Worm (Caenorhabditis elegans) whole organism, L4 larva: ENCODE data around the gene pck-3.

Experiments used
- F10B5.3 ChIP-seq: sonication (generic microtip); optimal IDR thresholded peaks from 2 replicates; lab custom pipeline; 2016; ENCODE audit warnings: mild to moderate bottlenecking, missing genetic modification characterization, missing compliant biosample characterization
- F26F4.8 ChIP-seq: fragments of 200-800 bp; sonication (Bioruptor generic); conservative IDR thresholded peaks from 2 replicates; pipeline ENCODE4 v1.3.6; 2022; ENCODE audit warnings: missing genetic modification characterization, missing compliant biosample characterization
- F37D6.2 ChIP-seq: sonication (generic microtip); optimal IDR thresholded peaks from 2 replicates; lab custom pipeline; 2016; ENCODE audit warnings: mild to moderate bottlenecking, missing genetic modification characterization, missing compliant biosample characterization
- Y105C5A.15 ChIP-seq: fragments of 200-800 bp; sonication (Bioruptor generic); IDR thresholded peaks from 2 replicates; pipeline ENCODE4 v1.3.6; 2022; ENCODE audit warnings: missing genetic modification characterization, missing compliant biosample characterization
- aly-2 ChIP-seq: sonication (generic microtip); optimal IDR thresholded peaks from 2 replicates; lab custom pipeline; 2018; ENCODE audit warnings: missing biosample characterization, missing genetic modification characterization
- attf-4 ChIP-seq: sonication (generic microtip); optimal IDR thresholded peaks from 3 replicates; lab custom pipeline; 2017; ENCODE audit warnings: missing biosample characterization, missing genetic modification characterization
- ceh-32 ChIP-seq: sonication (generic microtip); optimal IDR thresholded peaks from 2 replicates; lab custom pipeline; 2016; ENCODE audit warnings: mild to moderate bottlenecking, missing genetic modification characterization, missing compliant biosample characterization; ENCODE audit not compliant: poor library complexity
- ceh-62 ChIP-seq: sonication (generic microtip); optimal IDR thresholded peaks from 2 replicates; lab custom pipeline; 2017; ENCODE audit warnings: missing biosample characterization, missing genetic modification characterization
- cey-2 ChIP-seq: sonication (generic microtip); optimal IDR thresholded peaks from 3 replicates; lab custom pipeline; 2017; ENCODE audit warnings: missing genetic modification characterization, mild to moderate bottlenecking, missing compliant biosample characterization, antibody characterized with exemption, borderline replicate concordance; ENCODE audit not compliant: insufficient read depth
- daf-12 ChIP-seq: fragments of 150-350 bp; optimal IDR thresholded peaks from 2 replicates; lab custom pipeline; 2014; ENCODE audit warnings: missing biosample characterization, missing genetic modification reagents, missing genetic modification characterization
- daf-19 ChIP-seq: fragments of 200-800 bp; sonication (Bioruptor generic); conservative IDR thresholded peaks from 2 replicates; pipeline ENCODE4 v1.3.6; 2022; ENCODE audit warnings: missing genetic modification characterization, missing compliant biosample characterization
- daf-8 ChIP-seq: fragments of 200-800 bp; sonication (Bioruptor generic); IDR thresholded peaks from 2 replicates; pipeline ENCODE4 v1.3.6; 2022; ENCODE audit warnings: missing genetic modification characterization, missing compliant biosample characterization
- dmd-6 ChIP-seq: fragments of 200-800 bp; sonication (Bioruptor generic); IDR thresholded peaks from 2 replicates; pipeline ENCODE4 v1.3.6; 2022; ENCODE audit warnings: missing genetic modification reagents, missing genetic modification characterization, missing compliant biosample characterization
- dmd-9 ChIP-seq: fragments of 200-800 bp; sonication (Bioruptor generic); IDR thresholded peaks from 2 replicates; pipeline ENCODE4 v1.3.6; 2022; ENCODE audit warnings: missing genetic modification reagents, missing genetic modification characterization, missing compliant biosample characterization
- dpl-1 ChIP-seq: fragments of 150-350 bp; optimal IDR thresholded peaks from 2 replicates; lab custom pipeline; 2014; ENCODE audit warnings: missing biosample characterization, missing genetic modification reagents, missing genetic modification characterization
- egl-43 ChIP-seq: fragments of 200-800 bp; sonication (Bioruptor generic); IDR thresholded peaks from 2 replicates; pipeline ENCODE4 v1.3.6; 2022; ENCODE audit warnings: missing genetic modification reagents, missing genetic modification characterization, missing compliant biosample characterization
- fos-1 ChIP-seq: fragments of 150-350 bp; optimal IDR thresholded peaks from 2 replicates; lab custom pipeline; 2014; ENCODE audit warnings: missing biosample characterization, missing genetic modification characterization
- jun-1 ChIP-seq: fragments of 150-350 bp; optimal IDR thresholded peaks from 2 replicates; lab custom pipeline; 2014; ENCODE audit warnings: missing biosample characterization, missing genetic modification reagents, missing genetic modification characterization
- lin-1 ChIP-seq: fragments of 200-800 bp; sonication (Bioruptor generic); IDR thresholded peaks from 2 replicates; pipeline ENCODE4 v1.3.6; 2022; ENCODE audit warnings: missing genetic modification reagents, missing genetic modification characterization, missing compliant biosample characterization
- lin-15B ChIP-seq: fragments of 150-350 bp; sonication (generic microtip); optimal IDR thresholded peaks from 3 replicates; lab custom pipeline; 2014; ENCODE audit warnings: missing biosample characterization, missing genetic modification characterization
- lir-3 ChIP-seq: sonication (generic microtip); optimal IDR thresholded peaks from 2 replicates; lab custom pipeline; 2016; ENCODE audit warnings: mild to moderate bottlenecking, missing genetic modification characterization, missing compliant biosample characterization
- lsy-2 ChIP-seq, 2 experiments: fragments of 150-350 bp in 1 of 2; sonication (generic microtip) in 1 of 2; optimal IDR thresholded peaks; 2 replicates each; lab custom pipeline; 2014 to 2017; ENCODE audit warnings: missing biosample characterization in 2 of 2, missing genetic modification characterization in 2 of 2
- mdt-29 ChIP-seq: fragments of 200-800 bp; sonication (Bioruptor generic); IDR thresholded peaks from 2 replicates; pipeline ENCODE4 v1.3.6; 2022; ENCODE audit warnings: missing genetic modification reagents, missing genetic modification characterization, missing compliant biosample characterization
- nhr-102 ChIP-seq: sonication (generic microtip); optimal IDR thresholded peaks from 2 replicates; lab custom pipeline; 2016; ENCODE audit warnings: mild to moderate bottlenecking, missing genetic modification characterization, moderate library complexity, missing compliant biosample characterization
- nhr-11 ChIP-seq: fragments of 150-350 bp; optimal IDR thresholded peaks from 2 replicates; lab custom pipeline; 2014; ENCODE audit warnings: missing biosample characterization, missing genetic modification characterization
- nhr-25 ChIP-seq: sonication (generic microtip); optimal IDR thresholded peaks from 2 replicates; lab custom pipeline; 2017; ENCODE audit warnings: missing genetic modification characterization, mild to moderate bottlenecking, missing compliant biosample characterization, antibody characterized with exemption, moderate library complexity, borderline replicate concordance; ENCODE audit not compliant: insufficient read depth
- nhr-28 ChIP-seq: fragments of 150-350 bp; optimal IDR thresholded peaks from 2 replicates; lab custom pipeline; 2014; ENCODE audit warnings: missing biosample characterization, missing genetic modification characterization
- nhr-42 ChIP-seq: fragments of 200-800 bp; sonication (Bioruptor generic); IDR thresholded peaks from 2 replicates; pipeline ENCODE4 v1.3.6; 2022; ENCODE audit warnings: missing genetic modification characterization, missing compliant biosample characterization
- nhr-76 ChIP-seq: fragments of 150-350 bp; optimal IDR thresholded peaks from 2 replicates; lab custom pipeline; 2014; ENCODE audit warnings: missing biosample characterization, missing genetic modification characterization
- pha-4 ChIP-seq, 2 experiments: fragments of 150-350 bp in 1 of 2; fragments of 200-800 bp in 1 of 2; sonication (Bioruptor generic) in 1 of 2; IDR thresholded peaks in 1 of 2; optimal IDR thresholded peaks in 1 of 2; 2 replicates each; pipeline versions ENCODE4 v1.3.6 to Lab custom; 2014 to 2022; ENCODE audit warnings: missing genetic modification characterization in 2 of 2, missing genetic modification reagents in 2 of 2, missing biosample characterization in 1 of 2, missing compliant biosample characterization in 1 of 2
- set-16 ChIP-seq: fragments of 200-800 bp; sonication (Bioruptor generic); IDR thresholded peaks from 2 replicates; pipeline ENCODE4 v1.3.6; 2022; ENCODE audit warnings: missing genetic modification reagents, missing genetic modification characterization, missing compliant biosample characterization
- skn-1 ChIP-seq: fragments of 150-350 bp; optimal IDR thresholded peaks from 2 replicates; lab custom pipeline; 2014; ENCODE audit warnings: missing biosample characterization, missing genetic modification characterization
- snpc-4 ChIP-seq: fragments of 150-350 bp; optimal IDR thresholded peaks from 2 replicates; lab custom pipeline; 2014; ENCODE audit warnings: missing biosample characterization, missing genetic modification characterization
- spr-3 ChIP-seq: fragments of 200-800 bp; sonication (Bioruptor generic); optimal IDR thresholded peaks from 2 replicates; lab custom pipeline; 2018; ENCODE audit warnings: mild to moderate bottlenecking, missing genetic modification characterization, missing compliant biosample characterization
- tag-97 ChIP-seq: fragments of 200-800 bp; sonication (Bioruptor generic); IDR thresholded peaks from 2 replicates; pipeline ENCODE4 v1.3.6; 2022; ENCODE audit warnings: missing genetic modification characterization, missing compliant biosample characterization
- unc-62 ChIP-seq, 3 experiments: fragments of 150-350 bp in 1 of 3; sonication (generic microtip); optimal IDR thresholded peaks in 2 of 3; peaks in 1 of 3; 1 replicate in 1 of 3; 2 replicates in 2 of 3; lab custom pipeline; 2014 to 2017; ENCODE audit warnings: missing biosample characterization in 3 of 3, missing genetic modification characterization in 3 of 3, missing genetic modification reagents in 3 of 3, missing genotype in 1 of 3
- zip-11 ChIP-seq: fragments of 200-800 bp; sonication (Bioruptor generic); IDR thresholded peaks from 2 replicates; pipeline ENCODE4 v1.3.6; 2022; ENCODE audit warnings: missing genetic modification characterization, missing compliant biosample characterization
- ztf-7 ChIP-seq: fragments of 150-350 bp; optimal IDR thresholded peaks from 2 replicates; lab custom pipeline; 2014; ENCODE audit warnings: missing biosample characterization, missing genetic modification characterization

Gene pck-3

DNA sequence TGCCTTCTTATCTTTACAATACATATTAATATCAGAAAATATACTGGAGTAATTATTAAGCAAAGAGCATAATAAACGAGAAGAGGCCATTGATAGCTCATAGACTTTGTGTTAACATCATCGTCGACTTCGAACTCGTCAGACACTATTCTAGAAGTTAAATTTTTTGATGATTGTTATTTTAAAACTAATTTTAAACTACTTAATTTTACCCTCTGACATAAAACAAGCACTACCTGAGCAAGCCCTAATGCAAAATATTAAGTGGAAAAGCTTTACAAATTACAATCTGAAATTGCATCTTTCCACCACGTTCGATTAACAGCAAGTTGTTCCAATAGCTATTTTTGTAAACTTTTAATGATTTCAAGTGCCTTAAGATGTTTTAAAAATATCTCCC lies 26.4 kb upstream of the pck-3 start, which contains the start of gene srv-17:
Gene srv-17 (minus strand): TSS at position 101 of the 400 bp plus-strand sequence.
- no peak for TF ChIP-seq nhr-11 (tag; lab: Kevin White, UChicago)
- TF ChIP-seq nhr-28 = no peak
- no peak for TF ChIP-seq daf-8 (GFP tag; lab: Robert Waterston, UW)
- TF ChIP-seq F37D6.2 (tag; lab: Kevin White, UChicago) = no peak
- no peak for TF ChIP-seq nhr-42 (GFP tag; lab: Robert Waterston, UW)
- no peak for TF ChIP-seq dmd-6 (GFP tag; lab: Robert Waterston, UW)
- no peak for TF ChIP-seq ceh-32 (tag; lab: Kevin White, UChicago)
- no peak for TF ChIP-seq skn-1 (tag; lab: Kevin White, UChicago)
- TF ChIP-seq ceh-62 (tag; lab: Kevin White, UChicago) = no peak
- no peak for TF ChIP-seq lsy-2 (tag; optimal IDR thresholded peaks at IDR 0.05; lab: Kevin White, UChicago)
- no peak for TF ChIP-seq pha-4 (GFP tag; IDR thresholded peaks at IDR 0.05; lab: Robert Waterston, UW)
- no peak for TF ChIP-seq pha-4 (tag; optimal IDR thresholded peaks at IDR 0.05; lab: Kevin White, UChicago)
- TF ChIP-seq unc-62 (GFP tag; optimal IDR thresholded peaks at IDR 0.05 in 1 of 2; lab: Kevin White, UChicago) = no peak
- no peak for TF ChIP-seq unc-62 (tag; optimal IDR thresholded peaks at IDR 0.05; lab: Kevin White, UChicago)
- no peak for TF ChIP-seq cey-2
- no peak for TF ChIP-seq nhr-102
- no peak for TF ChIP-seq lin-15B (tag; lab: Kevin White, UChicago)
- no peak for TF ChIP-seq nhr-25

DNA sequence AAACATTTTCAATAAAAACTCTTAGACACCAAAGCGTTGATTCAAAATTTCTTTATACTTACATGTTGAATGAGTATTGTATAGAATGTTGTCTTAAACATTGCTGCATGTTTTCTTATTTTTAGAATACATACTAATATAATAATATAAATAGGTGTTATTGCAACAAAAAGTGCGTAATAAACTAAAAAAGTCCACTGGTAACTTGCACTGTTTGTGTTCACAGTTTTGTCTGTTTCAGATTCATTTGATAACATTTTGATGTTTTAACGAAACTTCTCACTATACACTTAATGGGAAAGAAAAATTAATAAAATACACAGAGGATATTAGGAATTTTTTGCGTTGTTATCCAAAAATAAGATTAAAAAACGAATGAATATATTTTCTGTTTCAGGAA lies 22.6 kb upstream of the pck-3 start, which contains the start of gene srv-19:
Gene srv-19 (minus strand): TSS at position 101 of the 400 bp plus-strand sequence.
- TF ChIP-seq daf-12 (tag; lab: Kevin White, UChicago) (no peak), dmd-6 (GFP tag; lab: Robert Waterston, UW) (no peak), pha-4 (GFP tag; IDR thresholded peaks at IDR 0.05; lab: Robert Waterston, UW) (no peak), pha-4 (tag; optimal IDR thresholded peaks at IDR 0.05; lab: Kevin White, UChicago) (no peak), skn-1 (tag; lab: Kevin White, UChicago) (no peak), lir-3 (tag; lab: Kevin White, UChicago) (no peak), dpl-1 (GFP tag; lab: Kevin White, UChicago) (no peak), fos-1 (tag; lab: Kevin White, UChicago) (no peak)

ce11 chrIV:5877246-5877645 lies 19.2 kb upstream of the pck-3 start, which contains the start of gene srv-21:
srv-21 (minus strand) TSS chrIV:5877346.
- TF ChIP-seq tag-97 (GFP tag; lab: Robert Waterston, UW) (no peak), egl-43 (GFP tag; lab: Robert Waterston, UW) (no peak), set-16 (GFP tag; lab: Robert Waterston, UW) (no peak), spr-3 (no peak)

ce11 chrIV:5879853-5880252 lies 16.6 kb upstream of the pck-3 start, which contains the start of gene srv-22:
srv-22 (minus strand) TSS chrIV:5879953.
- TF ChIP-seq lin-1 = no peak
- no peak for TF ChIP-seq daf-12 (tag; lab: Kevin White, UChicago)
- no peak for TF ChIP-seq ztf-7
- no peak for TF ChIP-seq dmd-9 (GFP tag; lab: Robert Waterston, UW)
- no peak for TF ChIP-seq mdt-29
- no peak for TF ChIP-seq jun-1 (tag; lab: Kevin White, UChicago)
- TF ChIP-seq, all 104 proteins: peak for 0

- TF ChIP-seq lsy-2 (tag; optimal IDR thresholded peaks at IDR 0.05; lab: Kevin White, UChicago) (no peak), zip-11 (GFP tag; lab: Robert Waterston, UW) (no peak), daf-19 (GFP tag; lab: Robert Waterston, UW) (no peak), snpc-4 (tag; lab: Kevin White, UChicago) (no peak), aly-2 (tag; lab: Kevin White, UChicago) (no peak), F10B5.3 (no peak), F26F4.8 (GFP tag; lab: Robert Waterston, UW) (no peak), nhr-76 (no peak), attf-4 (tag; lab: Kevin White, UChicago) (no peak), Y105C5A.15 (no peak)
Measured at ce11 chrIV:5884500-5884899, 11.9 kb upstream of the pck-3 start, which contains the start of gene H04M03.11. H04M03.11 (minus strand) TSS chrIV:5884600.
